Fruit fly (Drosophila melanogaster) whole organism: ENCODE measurements around the gene Alg10.

Experiments used
- CG8478 ChIP-seq: fragments of >200 bp; optimal IDR thresholded peaks from 2 replicates; lab custom pipeline; 2018; ENCODE audit warnings: inconsistent platforms
- Dll ChIP-seq: fragments of >200 bp; optimal IDR thresholded peaks from 2 replicates; lab custom pipeline; 2017
- EcR ChIP-seq, 2 experiments: fragments of >200 bp; optimal IDR thresholded peaks; 2 replicates each; lab custom pipeline; 2017; ENCODE audit warnings: missing biosample characterization in 2 of 2, missing genetic modification characterization in 2 of 2, missing genetic modification reagents in 2 of 2
- pan ChIP-seq: fragments of >200 bp; optimal IDR thresholded peaks from 2 replicates; lab custom pipeline; 2017
- psq ChIP-seq: fragments of >200 bp; optimal IDR thresholded peaks from 2 replicates; lab custom pipeline; 2017
- usp ChIP-seq: fragments of >200 bp; optimal IDR thresholded peaks from 2 replicates; lab custom pipeline; 2017; ENCODE audit warnings: missing biosample characterization, missing genetic modification characterization, mixed read lengths

DNA sequence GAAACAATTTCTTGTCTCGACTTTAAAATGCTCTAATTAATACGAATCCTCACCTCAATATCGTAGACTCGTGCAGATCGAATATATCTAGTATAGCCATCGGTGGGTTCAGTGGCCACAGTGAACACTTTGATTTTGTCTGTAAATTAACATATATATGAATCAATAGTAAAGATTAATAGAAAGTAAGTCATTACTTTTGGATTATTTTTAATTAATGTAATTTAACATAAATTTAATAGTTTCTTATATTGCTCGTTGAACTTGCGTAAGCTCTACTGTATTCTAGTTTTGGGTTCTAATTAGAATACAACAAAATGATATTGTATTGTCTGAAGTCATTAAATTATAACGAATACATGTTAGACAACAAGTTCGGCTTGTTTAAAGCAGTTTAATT, 40.1 kb downstream of the Alg10 start:
- TF ChIP-seq psq (lab: Kevin White, UChicago) (no peak), CG8478 (lab: Kevin White, UChicago) (no peak), usp (GFP tag; lab: Kevin White, UChicago) (no peak), EcR (GFP tag; optimal IDR thresholded peaks at IDR 0.05; lab: Kevin White, UChicago) (no peak), pan (lab: Kevin White, UChicago) (no peak), Dll (lab: Kevin White, UChicago) (no peak)
